Fruit fly (Drosophila melanogaster) whole organism, embryonic: Measurements from ENCODE around the gene CG45079.
A peak's percentile ranks its signal among the peaks of the same experiment; 100 is the strongest.

Experiments
- B-H1 ChIP-seq: fragments of 200-800 bp; sonication (Bioruptor generic); IDR thresholded peaks from 3 replicates; pipeline ENCODE4 v1.3.6; 2022; ENCODE audit warnings: missing biosample characterization, missing genetic modification characterization
- CG10565 ChIP-seq: fragments of 200-800 bp; sonication (Bioruptor generic); optimal IDR thresholded peaks from 3 replicates; lab custom pipeline; 2016; ENCODE audit warnings: missing biosample characterization, mild to moderate bottlenecking, missing genetic modification characterization
- CG11723 ChIP-seq: fragments of 200-800 bp; sonication (Bioruptor generic); optimal IDR thresholded peaks from 2 replicates; lab custom pipeline; 2017; ENCODE audit warnings: missing biosample characterization, mild to moderate bottlenecking, missing genetic modification characterization
- CG12659 ChIP-seq: fragments of 200-800 bp; sonication (Bioruptor generic); optimal IDR thresholded peaks from 3 replicates; lab custom pipeline; 2017; ENCODE audit warnings: mild to moderate bottlenecking, missing biosample characterization, missing genetic modification reagents, missing genetic modification characterization
- CG13894 ChIP-seq: fragments of 200-800 bp; sonication (Bioruptor generic); optimal IDR thresholded peaks from 3 replicates; lab custom pipeline; 2018; ENCODE audit warnings: missing biosample characterization, mild to moderate bottlenecking, missing genetic modification characterization, moderate library complexity
- CG15011 ChIP-seq: fragments of 200-800 bp; sonication (Bioruptor generic); optimal IDR thresholded peaks from 3 replicates; lab custom pipeline; 2018; ENCODE audit warnings: missing biosample characterization, mild to moderate bottlenecking, missing genetic modification characterization
- CG1602 ChIP-seq: fragments of 200-800 bp; sonication (Bioruptor generic); optimal IDR thresholded peaks from 3 replicates; lab custom pipeline; 2016; ENCODE audit warnings: missing biosample characterization, missing genetic modification characterization
- CG17385 ChIP-seq: fragments of 200-800 bp; sonication (Bioruptor generic); optimal IDR thresholded peaks from 3 replicates; lab custom pipeline; 2018; ENCODE audit warnings: missing biosample characterization, mild to moderate bottlenecking, missing genetic modification characterization
- CG17912 ChIP-seq: fragments of 200-800 bp; sonication (Bioruptor generic); optimal IDR thresholded peaks from 2 replicates; lab custom pipeline; 2018; ENCODE audit warnings: missing biosample characterization, mild to moderate bottlenecking, missing genetic modification characterization
- CG2199 ChIP-seq: fragments of 200-800 bp; sonication (Bioruptor generic); IDR thresholded peaks from 3 replicates; pipeline ENCODE4 v1.3.6; 2022; ENCODE audit warnings: missing biosample characterization, missing genetic modification characterization
- CG2875 ChIP-seq: fragments of 200-800 bp; sonication (Bioruptor generic); optimal IDR thresholded peaks from 2 replicates; lab custom pipeline; 2017; ENCODE audit warnings: missing biosample characterization, mild to moderate bottlenecking, missing genetic modification characterization, missing genetic modification reagents
- CG2889 ChIP-seq: fragments of 200-800 bp; sonication (Bioruptor generic); IDR thresholded peaks from 3 replicates; pipeline ENCODE4 v1.3.6; 2022; ENCODE audit warnings: missing biosample characterization, missing genetic modification characterization
- CG30403 ChIP-seq: fragments of 200-800 bp; sonication (Bioruptor generic); optimal IDR thresholded peaks from 3 replicates; lab custom pipeline; 2016; ENCODE audit warnings: missing biosample characterization, missing genetic modification characterization
- CG32532 ChIP-seq: fragments of 200-800 bp; sonication (Bioruptor generic); IDR thresholded peaks from 2 replicates; pipeline ENCODE4 v1.3.6; 2022; ENCODE audit warnings: missing biosample characterization, missing genetic modification characterization
- CG3847 ChIP-seq: fragments of 200-800 bp; sonication (Bioruptor generic); IDR thresholded peaks from 2 replicates; pipeline ENCODE4 v1.3.6; 2022; ENCODE audit warnings: missing biosample characterization, missing genetic modification characterization
- CG4360 ChIP-seq: fragments of 200-800 bp; sonication (Bioruptor generic); IDR thresholded peaks from 2 replicates; pipeline ENCODE4 v1.3.6; 2022; ENCODE audit warnings: missing biosample characterization, missing genetic modification characterization
- CG6272 ChIP-seq: fragments of 200-800 bp; sonication (Bioruptor generic); IDR thresholded peaks from 2 replicates; pipeline ENCODE4 v1.3.6; 2022; ENCODE audit warnings: missing biosample characterization, missing genetic modification characterization
- CG8359 ChIP-seq: fragments of 200-800 bp; sonication (Bioruptor generic); optimal IDR thresholded peaks from 2 replicates; lab custom pipeline; 2017; ENCODE audit warnings: missing biosample characterization, mild to moderate bottlenecking, missing genetic modification characterization, borderline replicate concordance
- CG8944 ChIP-seq: fragments of 200-800 bp; sonication (Bioruptor generic); optimal IDR thresholded peaks from 3 replicates; lab custom pipeline; 2016; ENCODE audit warnings: missing biosample characterization, missing genetic modification characterization
- CG9215 ChIP-seq: fragments of 200-800 bp; sonication (Bioruptor generic); IDR thresholded peaks from 2 replicates; pipeline ENCODE4 v1.3.6; 2022; ENCODE audit warnings: missing biosample characterization, missing genetic modification characterization
- CG9797 ChIP-seq: fragments of 200-800 bp; sonication (Bioruptor generic); optimal IDR thresholded peaks from 3 replicates; lab custom pipeline; 2018; ENCODE audit warnings: missing biosample characterization, mild to moderate bottlenecking, missing genetic modification characterization
- ERR ChIP-seq: fragments of 200-800 bp; sonication (Bioruptor generic); optimal IDR thresholded peaks from 2 replicates; lab custom pipeline; 2016; ENCODE audit warnings: missing biosample characterization, missing genetic modification characterization
- Fer2 ChIP-seq: fragments of 200-800 bp; sonication (Bioruptor generic); optimal IDR thresholded peaks from 2 replicates; lab custom pipeline; 2018; ENCODE audit warnings: missing biosample characterization, mild to moderate bottlenecking, missing genetic modification characterization, moderate library complexity
- Hey ChIP-seq: fragments of 200-800 bp; sonication (Bioruptor generic); optimal IDR thresholded peaks from 3 replicates; lab custom pipeline; 2018; ENCODE audit warnings: missing biosample characterization, mild to moderate bottlenecking, missing genetic modification characterization
- Hmr ChIP-seq: fragments of 200-800 bp; sonication (Bioruptor generic); optimal IDR thresholded peaks from 3 replicates; lab custom pipeline; 2017; ENCODE audit warnings: mild to moderate bottlenecking, missing biosample characterization, missing genetic modification reagents, missing genetic modification characterization
- Hr78 ChIP-seq, 2 experiments: fragments of 200-800 bp in 1 of 2; fragments of >200 bp in 1 of 2; sonication (Bioruptor generic) in 1 of 2; optimal IDR thresholded peaks; 2 replicates each; lab custom pipeline; 2017 to 2019; ENCODE audit warnings: missing biosample characterization in 2 of 2, missing genetic modification characterization in 2 of 2, mild to moderate bottlenecking in 1 of 2, moderate library complexity in 1 of 2
- Mad ChIP-seq: fragments of 200-800 bp; sonication (Bioruptor generic); optimal IDR thresholded peaks from 2 replicates; lab custom pipeline; 2016; ENCODE audit warnings: missing biosample characterization, missing genetic modification characterization
- Med ChIP-seq: fragments of 200-800 bp; sonication (Bioruptor generic); peaks from one replicate; lab custom pipeline; 2016; ENCODE audit warnings: missing biosample characterization, missing genetic modification characterization, mild to moderate bottlenecking, inconsistent platforms, moderate library complexity
- Optix ChIP-seq: fragments of 200-800 bp; sonication (Bioruptor generic); IDR thresholded peaks from 3 replicates; pipeline ENCODE4 v1.3.6; 2022; ENCODE audit warnings: missing biosample characterization, missing genetic modification characterization
- Sry-δ ChIP-seq: fragments of 200-800 bp; sonication (Bioruptor generic); optimal IDR thresholded peaks from 2 replicates; lab custom pipeline; 2016; ENCODE audit warnings: missing biosample characterization, missing genetic modification characterization
- Taf1 ChIP-seq: fragments of 200-800 bp; sonication (Bioruptor generic); IDR thresholded peaks from 2 replicates; pipeline ENCODE4 v1.3.6; 2022; ENCODE audit warnings: missing biosample characterization, missing genetic modification characterization
- Vsx1 ChIP-seq: fragments of 200-800 bp; sonication (Bioruptor generic); optimal IDR thresholded peaks from 2 replicates; lab custom pipeline; 2017; ENCODE audit warnings: missing biosample characterization, mild to moderate bottlenecking, missing genetic modification characterization, missing genetic modification reagents
- ara ChIP-seq: fragments of 200-800 bp; sonication (Bioruptor generic); IDR thresholded peaks from 2 replicates; pipeline ENCODE4 v1.3.6; 2022; ENCODE audit warnings: missing biosample characterization, missing genetic modification characterization
- bab2 ChIP-seq: fragments of 200-800 bp; sonication (Bioruptor generic); optimal IDR thresholded peaks from 2 replicates; lab custom pipeline; 2016; ENCODE audit warnings: missing biosample characterization, missing genetic modification characterization
- br ChIP-seq: fragments of >200 bp; optimal IDR thresholded peaks from 2 replicates; lab custom pipeline; 2017
- caup ChIP-seq: fragments of 200-800 bp; sonication (Bioruptor generic); optimal IDR thresholded peaks from 3 replicates; lab custom pipeline; 2017; ENCODE audit warnings: missing biosample characterization, mild to moderate bottlenecking, missing genetic modification characterization, moderate library complexity; ENCODE audit not compliant: severe bottlenecking
- chn ChIP-seq: fragments of 200-800 bp; sonication (Bioruptor generic); optimal IDR thresholded peaks from 2 replicates; lab custom pipeline; 2016; ENCODE audit warnings: missing biosample characterization, missing genetic modification characterization
- corto ChIP-seq: fragments of 200-800 bp; sonication (Bioruptor generic); optimal IDR thresholded peaks from 2 replicates; lab custom pipeline; 2016; ENCODE audit warnings: missing biosample characterization, mild to moderate bottlenecking, missing genetic modification characterization, moderate library complexity
- danr ChIP-seq: fragments of 200-800 bp; sonication (Bioruptor generic); IDR thresholded peaks from 2 replicates; pipeline ENCODE4 v1.3.6; 2022; ENCODE audit warnings: missing biosample characterization, missing genetic modification characterization
- fru ChIP-seq: fragments of >200 bp; optimal IDR thresholded peaks from 2 replicates; lab custom pipeline; 2017
- fu2 ChIP-seq: fragments of 200-800 bp; sonication (Bioruptor generic); optimal IDR thresholded peaks from 2 replicates; lab custom pipeline; 2016; ENCODE audit warnings: missing biosample characterization, missing genetic modification characterization
- grau ChIP-seq: fragments of 200-800 bp; optimal IDR thresholded peaks from 3 replicates; lab custom pipeline; 2019; ENCODE audit warnings: missing biosample characterization, mild to moderate bottlenecking, missing genetic modification characterization, moderate library complexity
- gro ChIP-seq: fragments of 200-800 bp; sonication (Bioruptor generic); optimal IDR thresholded peaks from 2 replicates; lab custom pipeline; 2016; ENCODE audit warnings: missing biosample characterization, missing genetic modification characterization
- knrl ChIP-seq: fragments of 200-800 bp; sonication (Bioruptor generic); IDR thresholded peaks from 3 replicates; pipeline ENCODE4 v1.3.6; 2022; ENCODE audit warnings: missing biosample characterization, missing genetic modification characterization; ENCODE audit not compliant: partially characterized antibody
- onecut ChIP-seq: fragments of 200-800 bp; sonication (Bioruptor generic); IDR thresholded peaks from 2 replicates; pipeline ENCODE4 v1.3.6; 2022; ENCODE audit warnings: missing biosample characterization, missing genetic modification characterization
- org-1 ChIP-seq: fragments of 200-800 bp; sonication (Bioruptor generic); optimal IDR thresholded peaks from 2 replicates; lab custom pipeline; 2017; ENCODE audit warnings: missing biosample characterization, missing genetic modification characterization
- pho ChIP-seq: fragments of 200-800 bp; sonication (Bioruptor generic); optimal IDR thresholded peaks from 2 replicates; lab custom pipeline; 2016; ENCODE audit warnings: missing biosample characterization, missing genetic modification characterization
- ro ChIP-seq: fragments of 200-800 bp; sonication (Bioruptor generic); IDR thresholded peaks from 2 replicates; pipeline ENCODE4 v1.3.6; 2022; ENCODE audit warnings: missing biosample characterization, missing genetic modification characterization
- scrt ChIP-seq: fragments of 200-800 bp; sonication (Bioruptor generic); optimal IDR thresholded peaks from 2 replicates; lab custom pipeline; 2018; ENCODE audit warnings: missing biosample characterization, mild to moderate bottlenecking, missing genetic modification characterization, moderate library complexity
- tin ChIP-seq: fragments of 200-800 bp; sonication (Bioruptor generic); optimal IDR thresholded peaks from 3 replicates; lab custom pipeline; 2016; ENCODE audit warnings: missing biosample characterization, missing genetic modification characterization
- trh ChIP-seq: fragments of 200-800 bp; sonication (Bioruptor generic); optimal IDR thresholded peaks from 2 replicates; lab custom pipeline; 2016; ENCODE audit warnings: missing biosample characterization, missing genetic modification characterization
- twi ChIP-seq: fragments of 200-800 bp; optimal IDR thresholded peaks from 2 replicates; lab custom pipeline; 2019; ENCODE audit warnings: missing biosample characterization, mild to moderate bottlenecking, missing genetic modification characterization, moderate library complexity

CG45079 gene

DNA sequence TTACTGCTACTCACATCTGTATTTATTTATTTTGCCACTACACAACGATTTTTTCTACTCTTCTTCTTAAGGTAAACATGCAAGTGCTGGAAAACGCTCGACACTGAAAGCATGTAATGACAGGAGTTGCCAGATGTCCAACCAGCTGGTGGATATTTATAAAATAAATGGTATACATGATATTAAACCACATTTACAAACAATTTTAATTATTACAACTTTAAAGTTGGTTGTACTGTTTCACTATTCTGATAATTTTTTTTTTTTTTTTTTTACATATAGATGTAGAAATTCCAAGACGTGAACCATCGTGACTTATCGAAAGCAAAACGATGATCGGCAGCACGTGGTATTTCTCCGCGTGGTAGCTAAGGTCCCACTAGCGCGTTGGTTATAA lies 44.4 kb upstream of the CG45079 start, which contains the start of the genes Keap1 and kuk (continued):
- TF ChIP-seq Mad (GFP tag; lab: Kevin White, UChicago) (peak; percentile 72), CG30403 (peak; percentile 73), CG2199 (no peak), CG3847 (peak; percentile 87), ara (0 out of 2 replicates have a peak, but pooled peaks have one; percentile 8), br (no peak), Hr78 (GFP tag; optimal IDR thresholded peaks at IDR 0.05; lab: Kevin White, UChicago) (no peak), twi (tag; lab: Kevin White, UChicago) (no peak), Med (GFP tag; lab: Kevin White, UChicago) (peak; percentile 89), ro (GFP tag; lab: Robert Waterston, UW) (no peak), chn (GFP tag; lab: Kevin White, UChicago) (peak; percentile 50), tin (GFP tag; lab: Kevin White, UChicago) (peak; percentile 26), B-H1 (GFP tag; lab: Robert Waterston, UW) (peak; percentile 13; the same call in 1 of the 3 replicates), CG8359 (GFP tag; lab: Kevin White, UChicago) (no peak), Taf1 (no peak), CG13894 (peak; percentile 17), CG9797 (GFP tag; lab: Kevin White, UChicago) (peak; percentile 93), Sry-δ (peak; percentile 73), bab2 (GFP tag; lab: Kevin White, UChicago) (peak; percentile 57), caup (peak; percentile 59), gro (GFP tag; lab: Kevin White, UChicago) (peak; percentile 60), danr (GFP tag; lab: Robert Waterston, UW) (0 out of 2 replicates have a peak, but pooled peaks have one; percentile 20), CG2875 (GFP tag; lab: Kevin White, UChicago) (peak; percentile 12), ERR (GFP tag; lab: Kevin White, UChicago) (peak; percentile 12), org-1 (no peak), CG8944 (GFP tag; lab: Kevin White, UChicago) (peak; percentile 11), onecut (GFP tag; lab: Robert Waterston, UW) (peak; percentile 58), Optix (GFP tag; lab: Robert Waterston, UW) (no peak), pho (GFP tag; lab: Kevin White, UChicago) (peak; percentile 57), CG17912 (peak; percentile 6), CG2889 (GFP tag; lab: Robert Waterston, UW) (0 out of 3 replicates have a peak, but pooled peaks have one; percentile 4), Hmr (peak; percentile 79), CG1602 (peak; percentile 59), Vsx1 (GFP tag; lab: Kevin White, UChicago) (no peak), Fer2 (tag; lab: Kevin White, UChicago) (peak; percentile 46), CG10565 (GFP tag; lab: Kevin White, UChicago) (no peak), grau (tag; lab: Kevin White, UChicago) (peak; percentile 24), fru (lab: Kevin White, UChicago) (no peak), CG15011 (GFP tag; lab: Kevin White, UChicago) (no peak), CG9215 (GFP tag; lab: Robert Waterston, UW) (peak; percentile 43), CG6272 (GFP tag; lab: Robert Waterston, UW) (peak; percentile 46; the same call in 1 of the 2 replicates), CG4360 (GFP tag; lab: Robert Waterston, UW) (no peak), knrl (GFP tag; lab: Robert Waterston, UW) (peak; percentile 93), Hey (tag; lab: Kevin White, UChicago) (no peak), scrt (GFP tag; lab: Kevin White, UChicago) (peak; percentile 35), CG11723 (no peak), corto (GFP tag; lab: Kevin White, UChicago) (no peak), CG32532 (GFP tag; lab: Robert Waterston, UW) (peak; percentile 35; the same call in 1 of the 2 replicates), CG12659 (GFP tag; lab: Kevin White, UChicago) (peak; percentile 75), fu2 (GFP tag; lab: Kevin White, UChicago) (peak; percentile 63), trh (GFP tag; lab: Kevin White, UChicago) (peak; percentile 30), CG17385 (GFP tag; lab: Kevin White, UChicago) (peak; percentile 99)
